Worm (Caenorhabditis elegans) whole organism, late embryonic: Measurements from ENCODE around the gene srg-23.

Experiments
- C38D4.7 ChIP-seq: fragments of 200-800 bp; sonication (Bioruptor generic); optimal IDR thresholded peaks from 2 replicates; lab custom pipeline; 2018; ENCODE audit warnings: mild to moderate bottlenecking, missing genetic modification characterization, moderate library complexity, missing compliant biosample characterization
- K02D7.2 ChIP-seq: sonication (generic microtip); optimal IDR thresholded peaks from 2 replicates; lab custom pipeline; 2017; ENCODE audit warnings: mild to moderate bottlenecking, missing genetic modification characterization, missing compliant biosample characterization
- Y22D7AL.16 ChIP-seq: sonication (generic microtip); optimal IDR thresholded peaks from 2 replicates; lab custom pipeline; 2016; ENCODE audit warnings: missing genetic modification characterization, missing compliant biosample characterization
- ama-1 ChIP-seq: fragments of 150-350 bp; optimal IDR thresholded peaks from 2 replicates; lab custom pipeline; 2014
- ceh-34 ChIP-seq: sonication (generic microtip); optimal IDR thresholded peaks from 2 replicates; lab custom pipeline; 2016; ENCODE audit warnings: mild to moderate bottlenecking, missing genetic modification characterization, missing compliant biosample characterization
- che-1 ChIP-seq: sonication (generic microtip); optimal IDR thresholded peaks from 2 replicates; lab custom pipeline; 2016; ENCODE audit warnings: mild to moderate bottlenecking, missing genetic modification characterization, missing compliant biosample characterization
- hlh-13 ChIP-seq: fragments of 200-800 bp; sonication (Bioruptor generic); optimal IDR thresholded peaks from 2 replicates; lab custom pipeline; 2018; ENCODE audit warnings: mild to moderate bottlenecking, missing genetic modification characterization, missing compliant biosample characterization
- nfya-1 ChIP-seq: sonication (generic microtip); optimal IDR thresholded peaks from 2 replicates; lab custom pipeline; 2017; ENCODE audit warnings: missing genetic modification characterization, mild to moderate bottlenecking, missing compliant biosample characterization, antibody characterized with exemption, moderate library complexity
- nhr-11 ChIP-seq: fragments of 150-350 bp; optimal IDR thresholded peaks from 2 replicates; lab custom pipeline; 2014; ENCODE audit warnings: missing biosample characterization, missing genetic modification characterization
- npax-4 ChIP-seq: sonication (generic microtip); optimal IDR thresholded peaks from 2 replicates; lab custom pipeline; 2016; ENCODE audit warnings: missing genetic modification characterization, missing compliant biosample characterization
- rnt-1 ChIP-seq: sonication (generic microtip); optimal IDR thresholded peaks from 2 replicates; lab custom pipeline; 2016; ENCODE audit warnings: missing genetic modification characterization, missing compliant biosample characterization
- tbx-2 ChIP-seq: sonication (generic microtip); optimal IDR thresholded peaks from 2 replicates; lab custom pipeline; 2016; ENCODE audit warnings: missing genetic modification characterization, missing compliant biosample characterization
- tbx-7 ChIP-seq: sonication (generic microtip); optimal IDR thresholded peaks from 2 replicates; lab custom pipeline; 2016; ENCODE audit warnings: missing genotype, missing genetic modification characterization, missing compliant biosample characterization

ce11 chrII:3056266-3056872 is 39.6 kb downstream of the srg-23 start, which contains the start of gene lin-8:
- no peak for TF ChIP-seq Y22D7AL.16 (tag; lab: Kevin White, UChicago)
- no peak for TF ChIP-seq ama-1 (lab: Kevin White, UChicago)
- no peak for TF ChIP-seq C38D4.7 (GFP tag; lab: Kevin White, UChicago)
- no peak for TF ChIP-seq hlh-13 (GFP tag; lab: Kevin White, UChicago)
- no peak for TF ChIP-seq che-1 (tag; lab: Kevin White, UChicago)
- no peak for TF ChIP-seq K02D7.2 (tag; lab: Kevin White, UChicago)
- TF ChIP-seq npax-4 (tag; lab: Kevin White, UChicago) = no peak
- no peak for TF ChIP-seq tbx-2
- no peak for TF ChIP-seq nfya-1 (tag; lab: Kevin White, UChicago)
- TF ChIP-seq nhr-11 (tag; lab: Kevin White, UChicago) = no peak
- TF ChIP-seq ceh-34 (tag; lab: Kevin White, UChicago) = no peak
- TF ChIP-seq tbx-7 (tag; lab: Kevin White, UChicago) = no peak
- no peak for TF ChIP-seq rnt-1 (tag; lab: Kevin White, UChicago)
